Worm (Caenorhabditis elegans): Measurements from ENCODE around the gene Y41C4A.8.

The Y41C4A.8 gene

ce11 chrIII:11721405-11721804 is 12.8 kb upstream of the Y41C4A.8 start, which contains the start of gene Y41C4A.32:
Gene Y41C4A.32, plus strand, starts transcription at chrIII:11721706.
- no peak for TF ChIP-seq nhr-10 (tag; optimal IDR thresholded peaks at IDR 0.05)
- no peak for TF ChIP-seq ZK337.2 (GFP tag; IDR thresholded peaks at IDR 0.05)
- TF ChIP-seq egl-27 (tag; optimal IDR thresholded peaks at IDR 0.05): no peak
- TF ChIP-seq madf-5 (GFP tag; IDR thresholded peaks at IDR 0.05): no peak
- TF ChIP-seq hmg-1.1 (GFP tag; IDR thresholded peaks at IDR 0.05): 0 out of 2 replicates have a peak, but pooled peaks have one; percentile 19
- TF ChIP-seq lin-29 (GFP tag; IDR thresholded peaks at IDR 0.05): no peak
- no peak for TF ChIP-seq mep-1 (tag; optimal IDR thresholded peaks at IDR 0.05)
- no peak for TF ChIP-seq duxl-1 (tag; optimal IDR thresholded peaks at IDR 0.05; ENCODE audit: poor library complexity)
- TF ChIP-seq tag-97 (GFP tag; IDR thresholded peaks at IDR 0.05): no peak
- no peak for TF ChIP-seq nhr-77 (tag; optimal IDR thresholded peaks at IDR 0.05)
- peak; percentile 7 for TF ChIP-seq hlh-11 (tag; optimal IDR thresholded peaks at IDR 0.05)
- TF ChIP-seq lin-39 (tag; optimal IDR thresholded peaks at IDR 0.05): no peak
- TF ChIP-seq nhr-28 (tag; optimal IDR thresholded peaks at IDR 0.05): peak; percentile 9
- no peak for TF ChIP-seq unc-39 (tag; optimal IDR thresholded peaks at IDR 0.05)
- no peak for TF ChIP-seq R02D3.7 (tag; optimal IDR thresholded peaks at IDR 0.05)
- no peak for TF ChIP-seq nhr-111 (GFP tag; optimal IDR thresholded peaks at IDR 0.05)
- no peak for TF ChIP-seq set-16 (GFP tag; IDR thresholded peaks at IDR 0.05)
- TF ChIP-seq nhr-6 (tag; optimal IDR thresholded peaks at IDR 0.05): no peak
- no peak for TF ChIP-seq ceh-62 (tag; optimal IDR thresholded peaks at IDR 0.05)
- no peak for TF ChIP-seq vab-7 (GFP tag; IDR thresholded peaks at IDR 0.05)
- no peak for TF ChIP-seq daf-19 (GFP tag; conservative IDR thresholded peaks at IDR 0.05)
- no peak for TF ChIP-seq ces-1 (GFP tag; optimal IDR thresholded peaks at IDR 0.05)
- peak; percentile 43 for TF ChIP-seq hlh-30 (tag; optimal IDR thresholded peaks at IDR 0.05; ENCODE audit: insufficient read depth)
- no peak for TF ChIP-seq nhr-237 (tag; optimal IDR thresholded peaks at IDR 0.05)
- no peak for TF ChIP-seq madf-9 (GFP tag; conservative IDR thresholded peaks at IDR 0.05)
- no peak for TF ChIP-seq T20F7.1 (GFP tag; optimal IDR thresholded peaks at IDR 0.05)
- no peak for TF ChIP-seq zip-2 (tag; optimal IDR thresholded peaks at IDR 0.05)
- peak; percentile 29 for TF ChIP-seq lin-38 (GFP tag; IDR thresholded peaks at IDR 0.05)
- TF ChIP-seq daf-8 (GFP tag; IDR thresholded peaks at IDR 0.05): no peak
- TF ChIP-seq mdl-1 (tag; optimal IDR thresholded peaks at IDR 0.05): no peak

DNA sequence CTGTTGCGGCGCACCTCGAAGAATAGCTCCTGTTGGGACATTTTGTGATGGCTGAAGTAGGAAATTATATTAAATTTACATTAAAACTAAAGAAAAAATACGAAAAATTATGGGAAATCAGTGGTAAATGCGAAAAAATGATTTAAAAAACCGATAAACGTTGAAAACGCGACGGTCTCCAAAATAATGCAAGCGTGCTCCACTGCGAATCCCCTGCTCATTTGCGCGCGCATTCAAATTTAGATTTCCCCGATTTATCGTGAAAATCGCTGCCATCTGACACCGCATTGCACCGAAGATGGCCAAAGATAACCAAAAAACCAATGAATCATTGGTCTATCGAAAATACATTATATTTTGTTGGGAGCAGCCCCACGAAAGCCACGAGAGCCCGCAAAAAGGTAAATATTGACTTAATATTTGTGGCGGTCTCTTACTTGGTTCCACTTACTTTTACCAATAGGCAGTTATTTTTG is 10.8 kb upstream of the Y41C4A.8 start, which contains the start of the genes elb-1 and Y41C4A.11:
Gene elb-1 (minus strand): TSS at position 51 of the 476 bp plus-strand sequence.
Gene Y41C4A.11 (plus strand): TSS at position 461 of the 476 bp plus-strand sequence.
- peak; percentile 47 for TF ChIP-seq mep-1 (tag; optimal IDR thresholded peaks at IDR 0.05)
- TF ChIP-seq zip-2 (tag; optimal IDR thresholded peaks at IDR 0.05): no peak
- TF ChIP-seq ces-1 (GFP tag; optimal IDR thresholded peaks at IDR 0.05): no peak
- TF ChIP-seq dpl-1 (GFP tag; optimal IDR thresholded peaks at IDR 0.05): peak; percentile 96
- TF ChIP-seq lim-7 (GFP tag; IDR thresholded peaks at IDR 0.05): no peak
- no peak for TF ChIP-seq R02D3.7 (tag; optimal IDR thresholded peaks at IDR 0.05)
- TF ChIP-seq daf-8 (GFP tag; IDR thresholded peaks at IDR 0.05): no peak
- no peak for TF ChIP-seq nhr-10 (tag; optimal IDR thresholded peaks at IDR 0.05)
- TF ChIP-seq lin-29 (GFP tag; IDR thresholded peaks at IDR 0.05): no peak
- no peak for TF ChIP-seq zag-1 (tag; optimal IDR thresholded peaks at IDR 0.05)
- TF ChIP-seq lir-3 (tag; optimal IDR thresholded peaks at IDR 0.05): no peak
- TF ChIP-seq mes-2 (tag; optimal IDR thresholded peaks at IDR 0.05; ENCODE audit: poor library complexity, severe bottlenecking): peak; percentile 69
- no peak for TF ChIP-seq nhr-41 (GFP tag; IDR thresholded peaks at IDR 0.05)
- peak in 1 of 2 experiments; percentile 72 for TF ChIP-seq lsy-2 (tag; optimal IDR thresholded peaks at IDR 0.05)
- no peak for TF ChIP-seq F37D6.2 (tag; optimal IDR thresholded peaks at IDR 0.05)
- no peak for TF ChIP-seq mxl-2 (GFP tag; conservative IDR thresholded peaks at IDR 0.05)
- peak; percentile 29 for TF ChIP-seq nhr-6 (tag; optimal IDR thresholded peaks at IDR 0.05)
- TF ChIP-seq hif-1 (tag; optimal IDR thresholded peaks at IDR 0.05): no peak
- TF ChIP-seq mdl-1 (tag; optimal IDR thresholded peaks at IDR 0.05): peak in 1 of 2 experiments; percentile 8
- TF ChIP-seq saeg-2 (GFP tag; IDR thresholded peaks at IDR 0.05): no peak
- no peak for TF ChIP-seq aha-1 (tag)
- TF ChIP-seq ama-1 (optimal IDR thresholded peaks at IDR 0.05): no peak
- TF ChIP-seq pha-4 (GFP tag; IDR thresholded peaks at IDR 0.05): no peak
- TF ChIP-seq pha-4 (tag; optimal IDR thresholded peaks at IDR 0.05): peak; percentile 88
- TF ChIP-seq nhr-42 (GFP tag; IDR thresholded peaks at IDR 0.05): no peak
- no peak for TF ChIP-seq nhr-76 (tag; optimal IDR thresholded peaks at IDR 0.05)
- no peak for TF ChIP-seq egl-43 (GFP tag; IDR thresholded peaks at IDR 0.05)
- TF ChIP-seq set-16 (GFP tag; IDR thresholded peaks at IDR 0.05): no peak
- TF ChIP-seq snpc-4 (tag; optimal IDR thresholded peaks at IDR 0.05): no peak
- TF ChIP-seq gei-8 (GFP tag; optimal IDR thresholded peaks at IDR 0.05): no peak
- no peak for TF ChIP-seq mxl-3 (GFP tag; optimal IDR thresholded peaks at IDR 0.05)
